Fruit fly (Drosophila melanogaster): ENCODE results near the gene Atg8a.
A peak's percentile ranks its signal among the peaks of the same experiment; 100 is the strongest.

Atg8a gene

dm6 chrX:10737422-10738150, 30.6 kb downstream of the Atg8a start (continued):
- TF ChIP-seq danr (GFP tag; IDR thresholded peaks at IDR 0.05) (peak; percentile 71), Side (GFP tag; optimal IDR thresholded peaks at IDR 0.05) (peak; percentile 77), Sry-δ (GFP tag; optimal IDR thresholded peaks at IDR 0.05) (peak; percentile 49), sqz (GFP tag; optimal IDR thresholded peaks at IDR 0.05) (peak; percentile 71), chn (GFP tag; optimal IDR thresholded peaks at IDR 0.05) (peak; percentile 70), CG15514 (GFP tag; optimal IDR thresholded peaks at IDR 0.05) (peak; percentile 78), hb (GFP tag; IDR thresholded peaks at IDR 0.05; ENCODE audit: partially characterized antibody) (no peak), E2f2 (GFP tag; IDR thresholded peaks at IDR 0.05) (peak; percentile 63; the same call in 1 of the 2 replicates), crp (GFP tag; optimal IDR thresholded peaks at IDR 0.05) (peak in 1 of 2 experiments; percentile 27), CG14965 (GFP tag; optimal IDR thresholded peaks at IDR 0.05; ENCODE audit: borderline replicate concordance) (no peak), Adf1 (GFP tag; IDR thresholded peaks at IDR 0.05) (peak; percentile 56; the same call in 1 of the 2 replicates), CG31365 (tag; optimal IDR thresholded peaks at IDR 0.05) (peak; percentile 71), sens (GFP tag) (peak; percentile 98), CG9876 (GFP tag; optimal IDR thresholded peaks at IDR 0.05) (peak; percentile 30), CG2120 (GFP tag; optimal IDR thresholded peaks at IDR 0.05) (peak; percentile 90), wor (GFP tag; IDR thresholded peaks at IDR 0.05) (peak; percentile 81), ranshi (GFP tag; IDR thresholded peaks at IDR 0.05) (peak; percentile 82; the same call in 1 of the 2 replicates), CG34224 (GFP tag; IDR thresholded peaks at IDR 0.05; ENCODE audit: partially characterized antibody) (no peak), Oaz (GFP tag; IDR thresholded peaks at IDR 0.05) (peak; percentile 76), Opbp (GFP tag; IDR thresholded peaks at IDR 0.05; ENCODE audit: partially characterized antibody) (no peak), Deaf1 (tag; optimal IDR thresholded peaks at IDR 0.05) (peak; percentile 87), sens-2 (GFP tag; IDR thresholded peaks at IDR 0.05) (peak; percentile 86), CG17385 (GFP tag; optimal IDR thresholded peaks at IDR 0.05) (peak; percentile 85), Jarid2 (GFP tag; optimal IDR thresholded peaks at IDR 0.05) (peak; percentile 51), peb (GFP tag; IDR thresholded peaks at IDR 0.05) (peak; percentile 85), jumu (GFP tag; optimal IDR thresholded peaks at IDR 0.05) (peak; percentile 87), sr (GFP tag; IDR thresholded peaks at IDR 0.05) (peak; percentile 66), Rx (GFP tag; IDR thresholded peaks at IDR 0.05) (peak; percentile 80), Dp (GFP tag; optimal IDR thresholded peaks at IDR 0.05) (no peak), sisA (GFP tag; IDR thresholded peaks at IDR 0.05) (peak; percentile 91), Sox102F (GFP tag; optimal IDR thresholded peaks at IDR 0.05) (peak; percentile 93), CG14667 (GFP tag; IDR thresholded peaks at IDR 0.05) (peak; percentile 83), sim (GFP tag; IDR thresholded peaks at IDR 0.05) (peak; percentile 41; the same call in 1 of the 2 replicates), gsb-n (tag; optimal IDR thresholded peaks at IDR 0.05) (peak; percentile 85), p53 (GFP tag; optimal IDR thresholded peaks at IDR 0.05) (no peak), bsh (GFP tag; optimal IDR thresholded peaks at IDR 0.05) (peak; percentile 49 to 95), Pdp1 (GFP tag; optimal IDR thresholded peaks at IDR 0.05) (peak; percentile 61 to 78), ERR (GFP tag; optimal IDR thresholded peaks at IDR 0.05) (peak; percentile 53), CG11504 (tag; optimal IDR thresholded peaks at IDR 0.05) (peak; percentile 88), CG15269 (tag; optimal IDR thresholded peaks at IDR 0.05) (peak; percentile 87), Gug (GFP tag; IDR thresholded peaks at IDR 0.05) (peak; percentile 85), CG6175 (GFP tag; IDR thresholded peaks at IDR 0.05) (peak; percentile 53; the same call in 1 of the 3 replicates), CG8478 (optimal IDR thresholded peaks at IDR 0.05) (no peak), CG3726 (GFP tag; IDR thresholded peaks at IDR 0.05) (peak; percentile 80; the same call in 2 of the 3 replicates), croc (GFP tag; conservative IDR thresholded peaks at IDR 0.05) (peak; percentile 79), nau (GFP tag; optimal IDR thresholded peaks at IDR 0.05) (peak; percentile 81), CG7963 (GFP tag; IDR thresholded peaks at IDR 0.05; ENCODE audit: partially characterized antibody) (no peak), CG3163 (GFP tag; optimal IDR thresholded peaks at IDR 0.05) (peak; percentile 70), tx (GFP tag; optimal IDR thresholded peaks at IDR 0.05) (peak; percentile 81)
